Fruit fly (Drosophila melanogaster) whole organism: Measurements from ENCODE around the gene CG32235.

Source experiments
- CG8478 ChIP-seq: fragments of >200 bp; optimal IDR thresholded peaks from 2 replicates; lab custom pipeline; 2018; ENCODE audit warnings: inconsistent platforms
- Dll ChIP-seq: fragments of >200 bp; optimal IDR thresholded peaks from 2 replicates; lab custom pipeline; 2017
- EcR ChIP-seq, 2 experiments: fragments of >200 bp; optimal IDR thresholded peaks; 2 replicates each; lab custom pipeline; 2017; ENCODE audit warnings: missing biosample characterization in 2 of 2, missing genetic modification characterization in 2 of 2, missing genetic modification reagents in 2 of 2
- pan ChIP-seq: fragments of >200 bp; optimal IDR thresholded peaks from 2 replicates; lab custom pipeline; 2017
- psq ChIP-seq: fragments of >200 bp; optimal IDR thresholded peaks from 2 replicates; lab custom pipeline; 2017
- usp ChIP-seq: fragments of >200 bp; optimal IDR thresholded peaks from 2 replicates; lab custom pipeline; 2017; ENCODE audit warnings: missing biosample characterization, missing genetic modification characterization, mixed read lengths

Gene CG32235

dm6 chr3L:4843428-4843827 lies 16.8 kb downstream of the CG32235 start:
- TF ChIP-seq CG8478 (lab: Kevin White, UChicago) (no peak), EcR (GFP tag; optimal IDR thresholded peaks at IDR 0.05; lab: Kevin White, UChicago) (no peak), pan (lab: Kevin White, UChicago) (no peak), psq (lab: Kevin White, UChicago) (no peak), Dll (lab: Kevin White, UChicago) (no peak), usp (GFP tag; lab: Kevin White, UChicago) (no peak)

dm6 chr3L:4842710-4843109 lies 17.6 kb downstream of the CG32235 start:
- TF ChIP-seq usp (GFP tag; lab: Kevin White, UChicago): no peak
- TF ChIP-seq pan (lab: Kevin White, UChicago): no peak
- no peak for TF ChIP-seq psq (lab: Kevin White, UChicago)
- no peak for TF ChIP-seq Dll (lab: Kevin White, UChicago)
- TF ChIP-seq CG8478 (lab: Kevin White, UChicago): no peak
- TF ChIP-seq EcR (GFP tag; optimal IDR thresholded peaks at IDR 0.05; lab: Kevin White, UChicago): no peak

- TF ChIP-seq psq (lab: Kevin White, UChicago): no peak
- no peak for TF ChIP-seq EcR (GFP tag; optimal IDR thresholded peaks at IDR 0.05; lab: Kevin White, UChicago)
- TF ChIP-seq pan (lab: Kevin White, UChicago): no peak
- TF ChIP-seq usp (GFP tag; lab: Kevin White, UChicago): no peak
- no peak for TF ChIP-seq Dll (lab: Kevin White, UChicago)
- TF ChIP-seq CG8478 (lab: Kevin White, UChicago): no peak
These were observed 20.0 kb downstream of the CG32235 start, which contains the start of gene CG13707 for dm6 chr3L:4840039-4840939. CG13707 (minus strand) TSS chr3L:4840108.

- TF ChIP-seq EcR (GFP tag; optimal IDR thresholded peaks at IDR 0.05; lab: Kevin White, UChicago): no peak
- no peak for TF ChIP-seq psq (lab: Kevin White, UChicago)
- no peak for TF ChIP-seq CG8478 (lab: Kevin White, UChicago)
- no peak for TF ChIP-seq usp (GFP tag; lab: Kevin White, UChicago)
These were observed 23.9 kb downstream of the CG32235 start for dm6 chr3L:4836353-4836752.

dm6 chr3L:4835005-4835404 lies 25.3 kb downstream of the CG32235 start:
- TF ChIP-seq usp (GFP tag; lab: Kevin White, UChicago) (no peak), Dll (lab: Kevin White, UChicago) (no peak), pan (lab: Kevin White, UChicago) (no peak), psq (lab: Kevin White, UChicago) (no peak), EcR (GFP tag; optimal IDR thresholded peaks at IDR 0.05; lab: Kevin White, UChicago) (no peak)

- TF ChIP-seq Dll (lab: Kevin White, UChicago): no peak
- no peak for TF ChIP-seq psq (lab: Kevin White, UChicago)
- TF ChIP-seq CG8478 (lab: Kevin White, UChicago): no peak
- TF ChIP-seq usp (GFP tag; lab: Kevin White, UChicago): no peak
- TF ChIP-seq EcR (GFP tag; optimal IDR thresholded peaks at IDR 0.05; lab: Kevin White, UChicago): no peak
- TF ChIP-seq pan (lab: Kevin White, UChicago): no peak
These were observed 26.8 kb downstream of the CG32235 start, which contains the start of gene CG13708 for dm6 chr3L:4833491-4833890. CG13708 (minus strand) TSS chr3L:4833591.

dm6 chr3L:4825584-4825983 lies 34.7 kb downstream of the CG32235 start, which contains the start of the genes Dhc64C and LeuRS-m:
Dhc64C (minus strand) TSS chr3L:4825687.
LeuRS-m (plus strand) TSS chr3L:4825853.
- no peak for TF ChIP-seq Dll (lab: Kevin White, UChicago)
- TF ChIP-seq pan (lab: Kevin White, UChicago): no peak
- TF ChIP-seq EcR (GFP tag; optimal IDR thresholded peaks at IDR 0.05; lab: Kevin White, UChicago): no peak
- TF ChIP-seq CG8478 (lab: Kevin White, UChicago): no peak
- no peak for TF ChIP-seq psq (lab: Kevin White, UChicago)
- TF ChIP-seq usp (GFP tag; lab: Kevin White, UChicago): no peak

dm6 chr3L:4824356-4825138 lies 35.7 kb downstream of the CG32235 start:
- TF ChIP-seq Dll (lab: Kevin White, UChicago) (no peak), psq (lab: Kevin White, UChicago) (no peak), EcR (GFP tag; optimal IDR thresholded peaks at IDR 0.05; lab: Kevin White, UChicago) (no peak), CG8478 (lab: Kevin White, UChicago) (no peak), usp (GFP tag; lab: Kevin White, UChicago) (no peak), pan (lab: Kevin White, UChicago) (no peak)

dm6 chr3L:4814184-4814583 lies 46.1 kb downstream of the CG32235 start:
- TF ChIP-seq CG8478 (lab: Kevin White, UChicago): no peak
- no peak for TF ChIP-seq psq (lab: Kevin White, UChicago)
- no peak for TF ChIP-seq usp (GFP tag; lab: Kevin White, UChicago)
- no peak for TF ChIP-seq Dll (lab: Kevin White, UChicago)
- no peak for TF ChIP-seq EcR (GFP tag; optimal IDR thresholded peaks at IDR 0.05; lab: Kevin White, UChicago)
- TF ChIP-seq pan (lab: Kevin White, UChicago): no peak
